Fruit fly (Drosophila melanogaster) whole organism, pupa: Measurements from ENCODE around the gene ohgt.

Source experiments
- CG10348 ChIP-seq: fragments of 200-800 bp; sonication (Bioruptor generic); IDR thresholded peaks from 2 replicates; pipeline ENCODE4 v1.3.6; 2022; ENCODE audit warnings: missing biosample characterization, missing genetic modification characterization
- CG12605 ChIP-seq: fragments of 200-800 bp; sonication (Bioruptor generic); IDR thresholded peaks from 2 replicates; pipeline ENCODE4 v1.3.6; 2022; ENCODE audit warnings: missing biosample characterization, missing genetic modification characterization
- CG15710 ChIP-seq: fragments of 200-800 bp; sonication (Bioruptor generic); optimal IDR thresholded peaks from 2 replicates; lab custom pipeline; 2018; ENCODE audit warnings: missing biosample characterization, mild to moderate bottlenecking, missing genetic modification characterization, moderate library complexity
- CG32121 ChIP-seq: fragments of 200-800 bp; sonication (Bioruptor generic); IDR thresholded peaks from 2 replicates; pipeline ENCODE4 v1.3.6; 2022; ENCODE audit warnings: missing biosample characterization, missing genetic modification characterization
- CG4496 ChIP-seq: fragments of 200-800 bp; sonication (Bioruptor generic); IDR thresholded peaks from 3 replicates; pipeline ENCODE4 v1.3.6; 2022; ENCODE audit warnings: missing biosample characterization, missing genetic modification characterization
- EcR ChIP-seq: fragments of 200-800 bp; sonication (Bioruptor generic); optimal IDR thresholded peaks from 3 replicates; lab custom pipeline; 2019; ENCODE audit warnings: missing biosample characterization, missing genetic modification characterization, mild to moderate bottlenecking, moderate library complexity, missing genetic modification reagents
- Ets98B ChIP-seq: fragments of 200-800 bp; sonication (Bioruptor generic); IDR thresholded peaks from 2 replicates; pipeline ENCODE4 v1.3.6; 2022; ENCODE audit warnings: missing biosample characterization, missing genetic modification characterization
- Pif1B ChIP-seq: fragments of 200-800 bp; sonication (Bioruptor generic); optimal IDR thresholded peaks from 3 replicates; lab custom pipeline; 2016; ENCODE audit warnings: missing biosample characterization, missing genetic modification characterization
- Snoo ChIP-seq: fragments of 200-800 bp; sonication (Bioruptor generic); optimal IDR thresholded peaks from 3 replicates; lab custom pipeline; 2017; ENCODE audit warnings: missing biosample characterization, mild to moderate bottlenecking, missing genetic modification characterization, inconsistent platforms
- fd96Ca ChIP-seq: fragments of 200-800 bp; sonication (Bioruptor generic); IDR thresholded peaks from 3 replicates; pipeline ENCODE4 v1.3.6; 2022; ENCODE audit warnings: missing biosample characterization, missing genetic modification characterization
- rn ChIP-seq: fragments of 200-800 bp; sonication (Bioruptor generic); IDR thresholded peaks from 2 replicates; pipeline ENCODE4 v1.3.6; 2022; ENCODE audit warnings: missing biosample characterization, missing genetic modification characterization

DNA sequence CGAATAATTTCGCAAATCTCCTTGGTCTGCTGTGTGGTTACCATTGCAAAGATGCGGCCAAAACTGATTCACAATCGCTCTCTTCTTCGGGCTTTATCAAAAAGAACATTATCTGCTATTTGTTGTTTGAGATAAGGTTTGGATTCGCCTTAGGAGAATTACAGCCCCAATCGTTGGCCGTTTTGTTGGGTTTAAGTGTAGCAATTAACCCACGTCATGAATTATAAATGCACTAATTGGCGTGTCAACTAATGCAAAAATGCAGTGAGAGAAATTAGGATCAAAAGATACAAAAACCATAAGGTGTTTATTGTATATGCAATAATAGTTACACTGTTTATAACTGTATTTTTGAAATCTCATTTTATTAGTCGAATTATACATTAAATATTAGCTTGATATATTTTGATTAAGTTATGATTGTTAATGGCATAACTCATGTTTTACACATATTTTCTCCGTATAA, 26.4 kb downstream of the ohgt start, which contains the start of gene Alp13:
- TF ChIP-seq EcR (GFP tag; lab: Kevin White, UChicago) (no peak), Snoo (no peak), CG12605 (GFP tag; lab: Robert Waterston, UW) (no peak), Ets98B (GFP tag; lab: Robert Waterston, UW) (no peak), CG10348 (no peak), CG15710 (no peak), CG32121 (GFP tag; lab: Robert Waterston, UW) (no peak), rn (GFP tag; lab: Robert Waterston, UW) (no peak), fd96Ca (GFP tag; lab: Robert Waterston, UW) (no peak), Pif1B (GFP tag; lab: Kevin White, UChicago) (no peak), CG4496 (GFP tag; lab: Robert Waterston, UW) (no peak)
